Fruit fly (Drosophila melanogaster): ENCODE results near the gene Odj.

Odj gene

dm6 chr3R:17809014-17809413 is at the start of gene Odj (continued):
- TF ChIP-seq CG13424 (tag; optimal IDR thresholded peaks at IDR 0.05) (peak; percentile 1), YL-1 (GFP tag; optimal IDR thresholded peaks at IDR 0.05) (peak; percentile 87), CG2120 (GFP tag; optimal IDR thresholded peaks at IDR 0.05) (peak; percentile 35), CrebB (tag; optimal IDR thresholded peaks at IDR 0.05) (no peak), H15 (GFP tag; IDR thresholded peaks at IDR 0.05) (no peak), bcd (GFP tag; optimal IDR thresholded peaks at IDR 0.05) (no peak), CG42726 (GFP tag; IDR thresholded peaks at IDR 0.05; ENCODE audit: partially characterized antibody) (peak; percentile 88), Asciz (GFP tag; optimal IDR thresholded peaks at IDR 0.05) (no peak), CG8281 (tag; optimal IDR thresholded peaks at IDR 0.05) (no peak), Myb (GFP tag; optimal IDR thresholded peaks at IDR 0.05) (peak; percentile 18), CG12659 (GFP tag; optimal IDR thresholded peaks at IDR 0.05) (peak; percentile 63), Doc3 (GFP tag; IDR thresholded peaks at IDR 0.05; ENCODE audit: partially characterized antibody) (peak; percentile 94), CG34422 (GFP tag; IDR thresholded peaks at IDR 0.05) (0 out of 3 replicates have a peak, but pooled peaks have one; percentile 38), NfI (GFP tag; optimal IDR thresholded peaks at IDR 0.05) (no peak), ind (GFP tag; optimal IDR thresholded peaks at IDR 0.05) (no peak), CG7963 (GFP tag; IDR thresholded peaks at IDR 0.05; ENCODE audit: partially characterized antibody) (peak; percentile 74), CG6654 (GFP tag; optimal IDR thresholded peaks at IDR 0.05) (no peak), zen2 (GFP tag; IDR thresholded peaks at IDR 0.05; ENCODE audit: partially characterized antibody) (peak; percentile 95), CG17361 (GFP tag; IDR thresholded peaks at IDR 0.05) (0 out of 3 replicates have a peak, but pooled peaks have one; percentile 20), mam (GFP tag; optimal IDR thresholded peaks at IDR 0.05) (peak; percentile 14), CG34224 (GFP tag; IDR thresholded peaks at IDR 0.05; ENCODE audit: partially characterized antibody) (peak; percentile 98), sob (GFP tag; IDR thresholded peaks at IDR 0.05) (0 out of 2 replicates have a peak, but pooled peaks have one; percentile 7), vnd (GFP tag; IDR thresholded peaks at IDR 0.05; ENCODE audit: partially characterized antibody) (peak; percentile 86), sqz (GFP tag; optimal IDR thresholded peaks at IDR 0.05) (no peak), vfl (GFP tag; optimal IDR thresholded peaks at IDR 0.05) (no peak), Opbp (GFP tag; IDR thresholded peaks at IDR 0.05; ENCODE audit: partially characterized antibody) (peak; percentile 93), CG15514 (GFP tag; optimal IDR thresholded peaks at IDR 0.05) (peak; percentile 25), Xbp1 (GFP tag; optimal IDR thresholded peaks at IDR 0.05) (peak; percentile 20), B-H2 (GFP tag; optimal IDR thresholded peaks at IDR 0.05) (peak; percentile 31), ato (GFP tag; IDR thresholded peaks at IDR 0.05; ENCODE audit: partially characterized antibody) (peak; percentile 89), unc-4 (GFP tag; IDR thresholded peaks at IDR 0.05; ENCODE audit: partially characterized antibody) (peak; percentile 97), Sry-δ (GFP tag; optimal IDR thresholded peaks at IDR 0.05) (peak; percentile 91), Nf-YC (tag; optimal IDR thresholded peaks at IDR 0.05) (peak; percentile 17), hbn (GFP tag; IDR thresholded peaks at IDR 0.05; ENCODE audit: partially characterized antibody) (peak; percentile 97), vvl (GFP tag; IDR thresholded peaks at IDR 0.05) (peak; percentile 48; the same call in 1 of the 2 replicates), amos (GFP tag; IDR thresholded peaks at IDR 0.05; ENCODE audit: partially characterized antibody) (peak; percentile 96), salm (tag; optimal IDR thresholded peaks at IDR 0.05) (no peak), Ets97D (GFP tag; optimal IDR thresholded peaks at IDR 0.05) (peak; percentile 11), CG12391 (tag; optimal IDR thresholded peaks at IDR 0.05) (peak; percentile 43), CG7786 (GFP tag; optimal IDR thresholded peaks at IDR 0.05) (no peak), NFAT (GFP tag; IDR thresholded peaks at IDR 0.05) (peak; percentile 25; the same call in 1 of the 2 replicates), pan (optimal IDR thresholded peaks at IDR 0.05) (no peak), pan (GFP tag; optimal IDR thresholded peaks at IDR 0.05 in 1 of 2, IDR thresholded peaks at IDR 0.05 in 1 of 2) (no peak), CG16813 (GFP tag; IDR thresholded peaks at IDR 0.05; ENCODE audit: partially characterized antibody) (peak; percentile 91), knrl (GFP tag; IDR thresholded peaks at IDR 0.05; ENCODE audit: partially characterized antibody) (peak; percentile 94), zfh2 (GFP tag; optimal IDR thresholded peaks at IDR 0.05) (no peak), CG1647 (GFP tag; optimal IDR thresholded peaks at IDR 0.05) (no peak), CoRest (tag; optimal IDR thresholded peaks at IDR 0.05) (peak; percentile 5), sug (tag; optimal IDR thresholded peaks at IDR 0.05) (peak; percentile 17)
